Fruit fly (Drosophila melanogaster): Measurements from ENCODE around the gene Rala.

Gene Rala

DNA sequence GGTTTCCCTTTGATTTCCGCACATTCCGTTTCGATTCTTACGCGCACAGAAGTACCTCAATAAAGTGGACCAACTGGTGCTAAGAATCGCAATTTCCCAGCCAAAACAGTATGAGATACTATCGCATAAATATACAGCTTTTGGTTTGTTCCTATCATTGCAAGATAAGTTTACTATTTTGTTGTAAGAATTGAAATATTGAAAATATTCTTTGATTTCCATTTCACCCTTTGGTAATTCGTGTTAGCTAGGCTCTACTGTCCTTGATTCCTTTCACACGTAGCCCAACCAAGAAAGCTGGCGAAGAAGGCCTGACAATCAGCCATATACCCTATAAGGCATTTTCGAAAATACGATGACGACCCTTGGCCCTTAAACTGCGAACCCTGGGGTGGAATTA, 28.8 kb downstream of the Rala start (continued):
- TF ChIP-seq HmgZ (tag; optimal IDR thresholded peaks at IDR 0.05) (peak; percentile 20), fd3F (GFP tag; optimal IDR thresholded peaks at IDR 0.05) (no peak), CG10321 (GFP tag; IDR thresholded peaks at IDR 0.05) (no peak), sc (optimal IDR thresholded peaks at IDR 0.05) (no peak), sc (GFP tag; optimal IDR thresholded peaks at IDR 0.05) (no peak), grau (tag; optimal IDR thresholded peaks at IDR 0.05) (peak; percentile 98), eyg (GFP tag; optimal IDR thresholded peaks at IDR 0.05) (no peak), seq (GFP tag; IDR thresholded peaks at IDR 0.05) (peak; percentile 26; the same call in 1 of the 2 replicates), CG30403 (GFP tag; optimal IDR thresholded peaks at IDR 0.05) (peak; percentile 48), jumu (GFP tag; optimal IDR thresholded peaks at IDR 0.05) (peak; percentile 22), gro (GFP tag; optimal IDR thresholded peaks at IDR 0.05) (no peak), hth (optimal IDR thresholded peaks at IDR 0.05) (no peak), pho (GFP tag; optimal IDR thresholded peaks at IDR 0.05) (peak; percentile 15), Neu2 (GFP tag; optimal IDR thresholded peaks at IDR 0.05; ENCODE audit: borderline replicate concordance) (no peak), al (GFP tag; IDR thresholded peaks at IDR 0.05) (no peak), sisA (GFP tag; IDR thresholded peaks at IDR 0.05) (peak; percentile 51), CG12155 (GFP tag; optimal IDR thresholded peaks at IDR 0.05) (peak; percentile 28), CG17359 (tag; optimal IDR thresholded peaks at IDR 0.05) (peak; percentile 57), zf30C (GFP tag; optimal IDR thresholded peaks at IDR 0.05) (no peak), Nf-YA (GFP tag; IDR thresholded peaks at IDR 0.05) (no peak), CG12236 (GFP tag; optimal IDR thresholded peaks at IDR 0.05) (no peak), da (GFP tag; optimal IDR thresholded peaks at IDR 0.05) (no peak), stc (GFP tag; IDR thresholded peaks at IDR 0.05) (peak; percentile 53; the same call in 1 of the 2 replicates), CkIIα-i1 (GFP tag; IDR thresholded peaks at IDR 0.05) (no peak), CG8924 (tag; optimal IDR thresholded peaks at IDR 0.05) (peak; percentile 34), HLHmδ (GFP tag; optimal IDR thresholded peaks at IDR 0.05) (no peak), CHES-1-like (GFP tag; optimal IDR thresholded peaks at IDR 0.05) (peak; percentile 30), Atf6 (GFP tag; IDR thresholded peaks at IDR 0.05) (no peak), CG10979 (tag; optimal IDR thresholded peaks at IDR 0.05) (peak; percentile 59), chn (GFP tag; optimal IDR thresholded peaks at IDR 0.05) (peak; percentile 25), CG16813 (GFP tag; IDR thresholded peaks at IDR 0.05; ENCODE audit: partially characterized antibody) (0 out of 3 replicates have a peak, but pooled peaks have one; percentile 13), CG4404 (GFP tag; IDR thresholded peaks at IDR 0.05) (peak; percentile 54; the same call in 1 of the 2 replicates), jigr1 (GFP tag; IDR thresholded peaks at IDR 0.05) (no peak), p53 (GFP tag; optimal IDR thresholded peaks at IDR 0.05) (no peak), CG2889 (GFP tag; IDR thresholded peaks at IDR 0.05) (no peak), CG9609 (GFP tag; optimal IDR thresholded peaks at IDR 0.05) (peak; percentile 20), CG4730 (GFP tag; IDR thresholded peaks at IDR 0.05) (peak; percentile 26; the same call in 1 of the 2 replicates), CG9797 (GFP tag; optimal IDR thresholded peaks at IDR 0.05) (no peak), NfI (GFP tag; optimal IDR thresholded peaks at IDR 0.05) (peak; percentile 40), Lim3 (GFP tag; IDR thresholded peaks at IDR 0.05) (no peak), YL-1 (GFP tag; optimal IDR thresholded peaks at IDR 0.05) (no peak), MBD-R2 (GFP tag; IDR thresholded peaks at IDR 0.05) (no peak), slp2 (GFP tag; optimal IDR thresholded peaks at IDR 0.05) (no peak), CG7987 (GFP tag; optimal IDR thresholded peaks at IDR 0.05) (no peak), CG1792 (GFP tag; optimal IDR thresholded peaks at IDR 0.05) (no peak), nerfin-2 (GFP tag; IDR thresholded peaks at IDR 0.05; ENCODE audit: partially characterized antibody) (no peak), grn (GFP tag; optimal IDR thresholded peaks at IDR 0.05) (no peak), HLH3B (GFP tag; IDR thresholded peaks at IDR 0.05) (peak; percentile 55), CG34224 (GFP tag; IDR thresholded peaks at IDR 0.05; ENCODE audit: partially characterized antibody) (no peak), CG17361 (GFP tag; IDR thresholded peaks at IDR 0.05) (peak; percentile 61), CG10543 (GFP tag; optimal IDR thresholded peaks at IDR 0.05) (no peak), cwo (GFP tag; optimal IDR thresholded peaks at IDR 0.05) (no peak)
